Worm (Caenorhabditis elegans): ENCODE measurements around the gene irld-47.
A peak's percentile ranks its signal among the peaks of the same experiment; 100 is the strongest.

Gene irld-47

ce11 chrII:7777320-7777978 lies 44.9 kb downstream of the irld-47 start, which contains the start of gene mthf-1 (continued):
- TF ChIP-seq nhr-76 (tag; optimal IDR thresholded peaks at IDR 0.05) (no peak), ZK546.5 (tag; optimal IDR thresholded peaks at IDR 0.05) (no peak), snpc-4 (tag; optimal IDR thresholded peaks at IDR 0.05) (no peak), ceh-9 (tag; optimal IDR thresholded peaks at IDR 0.05) (no peak), pha-4 (tag; optimal IDR thresholded peaks at IDR 0.05) (peak; percentile 49), egl-27 (tag; optimal IDR thresholded peaks at IDR 0.05) (peak; percentile 5), fos-1 (tag; optimal IDR thresholded peaks at IDR 0.05) (no peak), lsy-12 (tag; optimal IDR thresholded peaks at IDR 0.05) (no peak), ama-1 (optimal IDR thresholded peaks at IDR 0.05) (peak; percentile 45), hmg-11 (tag; optimal IDR thresholded peaks at IDR 0.05) (no peak), unc-62 (GFP tag; optimal IDR thresholded peaks at IDR 0.05) (no peak), skn-1 (tag; optimal IDR thresholded peaks at IDR 0.05) (no peak), daf-12 (tag; optimal IDR thresholded peaks at IDR 0.05) (no peak), egl-5 (tag; optimal IDR thresholded peaks at IDR 0.05) (no peak), R02D3.7 (tag; optimal IDR thresholded peaks at IDR 0.05) (no peak), pqm-1 (tag; optimal IDR thresholded peaks at IDR 0.05) (peak; percentile 70)

ce11 chrII:7776715-7777114 lies 45.6 kb downstream of the irld-47 start:
- peak; percentile 89 for TF ChIP-seq elt-2 (tag; optimal IDR thresholded peaks at IDR 0.05)
- TF ChIP-seq daf-12 (tag; optimal IDR thresholded peaks at IDR 0.05), result no peak
- peak; percentile 45 for TF ChIP-seq nhr-43 (tag; optimal IDR thresholded peaks at IDR 0.05; ENCODE audit: poor library complexity, severe bottlenecking)
- TF ChIP-seq tbx-2 (tag; optimal IDR thresholded peaks at IDR 0.05), result no peak
- TF ChIP-seq ceh-82 (tag; optimal IDR thresholded peaks at IDR 0.05), result no peak
- no peak for TF ChIP-seq mml-1 (tag; optimal IDR thresholded peaks at IDR 0.05)
- no peak for TF ChIP-seq snpc-4 (tag; optimal IDR thresholded peaks at IDR 0.05)
- no peak for TF ChIP-seq lin-39 (tag; optimal IDR thresholded peaks at IDR 0.05)
- TF ChIP-seq ceh-28 (tag; optimal IDR thresholded peaks at IDR 0.05), result no peak
- no peak for TF ChIP-seq nhr-11 (tag; optimal IDR thresholded peaks at IDR 0.05)
- TF ChIP-seq fkh-10 (GFP tag; optimal IDR thresholded peaks at IDR 0.05), result no peak
- peak; percentile 89 for TF ChIP-seq pqm-1 (tag; optimal IDR thresholded peaks at IDR 0.05)
- no peak for TF ChIP-seq lsy-12 (tag; optimal IDR thresholded peaks at IDR 0.05)
- TF ChIP-seq jun-1 (tag; optimal IDR thresholded peaks at IDR 0.05), result peak; percentile 22
- peak; percentile 53 for TF ChIP-seq nhr-23 (tag; optimal IDR thresholded peaks at IDR 0.05)
- TF ChIP-seq hmg-11 (tag; optimal IDR thresholded peaks at IDR 0.05), result no peak
- no peak for TF ChIP-seq fkh-2 (tag; optimal IDR thresholded peaks at IDR 0.05)
- TF ChIP-seq ztf-4 (tag; optimal IDR thresholded peaks at IDR 0.05), result no peak
- TF ChIP-seq egl-27 (tag; optimal IDR thresholded peaks at IDR 0.05), result no peak
- TF ChIP-seq elt-1 (tag; optimal IDR thresholded peaks at IDR 0.05), result peak; percentile 41
- TF ChIP-seq ama-1 (optimal IDR thresholded peaks at IDR 0.05), result no peak
- TF ChIP-seq unc-62 (GFP tag; optimal IDR thresholded peaks at IDR 0.05), result no peak
- TF ChIP-seq ceh-9 (tag; optimal IDR thresholded peaks at IDR 0.05), result no peak
- no peak for TF ChIP-seq fos-1 (tag; optimal IDR thresholded peaks at IDR 0.05)
- no peak for TF ChIP-seq lin-15B (tag; optimal IDR thresholded peaks at IDR 0.05)
- TF ChIP-seq elt-3 (tag; optimal IDR thresholded peaks at IDR 0.05), result peak in 2 of 3 experiments; percentile 89 to 90
- no peak for TF ChIP-seq eor-1 (tag; optimal IDR thresholded peaks at IDR 0.05)
- TF ChIP-seq nhr-76 (tag; optimal IDR thresholded peaks at IDR 0.05), result no peak
- no peak for TF ChIP-seq nhr-28 (tag; optimal IDR thresholded peaks at IDR 0.05)
- TF ChIP-seq nhr-25 (tag; optimal IDR thresholded peaks at IDR 0.05), result peak; percentile 25

DNA sequence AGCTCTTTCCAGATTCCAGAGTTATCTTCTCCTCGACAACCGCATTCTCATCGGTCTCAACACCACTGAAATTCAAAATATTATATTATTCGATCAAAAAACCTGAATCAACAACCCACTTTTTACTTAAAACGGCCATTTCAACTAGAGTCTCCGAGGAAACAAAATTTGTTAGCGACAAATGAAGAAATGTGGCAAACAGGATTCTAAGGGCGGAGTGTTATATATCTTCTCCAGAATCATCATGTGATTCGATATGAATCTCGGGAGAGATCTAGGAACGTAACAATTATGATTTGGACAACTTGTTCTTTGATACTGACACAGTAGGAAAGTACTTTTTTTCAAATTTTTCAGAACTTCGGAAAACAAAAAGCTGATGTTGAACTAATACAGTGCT lies 46.1 kb downstream of the irld-47 start:
- TF ChIP-seq nhr-23 (tag; optimal IDR thresholded peaks at IDR 0.05), result peak; percentile 12
- TF ChIP-seq elt-1 (tag; optimal IDR thresholded peaks at IDR 0.05), result no peak
- no peak for TF ChIP-seq hmg-11 (tag; optimal IDR thresholded peaks at IDR 0.05)
- no peak for TF ChIP-seq elt-3 (tag; optimal IDR thresholded peaks at IDR 0.05)
- TF ChIP-seq nhr-43 (tag; optimal IDR thresholded peaks at IDR 0.05; ENCODE audit: poor library complexity, severe bottlenecking), result peak; percentile 63

- peak in 1 of 3 experiments; percentile 15 for TF ChIP-seq elt-3 (tag; optimal IDR thresholded peaks at IDR 0.05)
- TF ChIP-seq tbx-2 (tag; optimal IDR thresholded peaks at IDR 0.05), result peak; percentile 50
- peak; percentile 15 for TF ChIP-seq elt-2 (tag; optimal IDR thresholded peaks at IDR 0.05)
- TF ChIP-seq ama-1 (optimal IDR thresholded peaks at IDR 0.05), result peak; percentile 52
- peak; percentile 88 for TF ChIP-seq nhr-43 (tag; optimal IDR thresholded peaks at IDR 0.05; ENCODE audit: poor library complexity, severe bottlenecking)
- TF ChIP-seq fkh-2 (tag; optimal IDR thresholded peaks at IDR 0.05), result no peak
- TF ChIP-seq nhr-12 (tag; optimal IDR thresholded peaks at IDR 0.05), result no peak
Observed at ce11 chrII:7773427-7773993, 48.8 kb downstream of the irld-47 start.
